Fruit fly (Drosophila melanogaster): ENCODE results near the gene CG4069.

CG4069 gene

DNA sequence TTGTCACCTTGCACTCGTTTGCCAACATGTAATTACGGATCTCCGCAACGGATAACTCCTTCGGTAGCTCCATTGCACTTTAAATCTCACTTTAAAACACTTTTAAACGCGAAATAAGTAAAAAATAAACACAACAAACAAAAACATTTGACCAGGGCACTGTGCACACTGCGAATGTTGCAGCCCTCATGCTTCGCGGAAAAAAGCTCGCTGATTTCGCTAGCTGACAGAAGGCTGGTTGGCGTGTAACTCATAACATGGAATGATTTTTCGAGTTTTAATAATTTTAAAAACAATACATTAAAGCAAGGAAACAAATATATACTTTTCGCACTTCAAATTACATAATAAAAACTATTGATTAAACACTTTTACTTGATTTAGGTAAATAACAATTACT lies 35.3 kb upstream of the CG4069 start, which contains the start of gene sowah:
TSS of gene sowah (minus strand) at position 177 of the 400 bp plus-strand sequence.
- TF ChIP-seq CG17328 (GFP tag; IDR thresholded peaks at IDR 0.05) (0 out of 2 replicates have a peak, but pooled peaks have one; percentile 12), Rfx (GFP tag; IDR thresholded peaks at IDR 0.05) (peak; percentile 67; the same call in 1 of the 2 replicates), CG4854 (GFP tag; optimal IDR thresholded peaks at IDR 0.05) (peak; percentile 28), CG7271 (tag; optimal IDR thresholded peaks at IDR 0.05) (peak; percentile 42), CG18011 (GFP tag; optimal IDR thresholded peaks at IDR 0.05) (peak; percentile 100), CG11504 (tag; optimal IDR thresholded peaks at IDR 0.05) (peak; percentile 73), ap (GFP tag; IDR thresholded peaks at IDR 0.05) (no peak), CG8359 (GFP tag; optimal IDR thresholded peaks at IDR 0.05; ENCODE audit: borderline replicate concordance) (no peak), Ada2b (GFP tag; IDR thresholded peaks at IDR 0.05) (0 out of 2 replicates have a peak, but pooled peaks have one; percentile 8), ac (GFP tag; optimal IDR thresholded peaks at IDR 0.05) (no peak), trh (GFP tag; optimal IDR thresholded peaks at IDR 0.05) (peak; percentile 27), CG8089 (GFP tag; optimal IDR thresholded peaks at IDR 0.05) (peak; percentile 61), sens (GFP tag) (peak; percentile 83), esg (GFP tag; conservative IDR thresholded peaks at IDR 0.05) (no peak), tx (GFP tag; optimal IDR thresholded peaks at IDR 0.05) (no peak), Chrac-16 (GFP tag; optimal IDR thresholded peaks at IDR 0.05) (peak; percentile 29), CG15011 (GFP tag; optimal IDR thresholded peaks at IDR 0.05) (no peak), pan (optimal IDR thresholded peaks at IDR 0.05) (no peak), pan (GFP tag; optimal IDR thresholded peaks at IDR 0.05 in 1 of 2, IDR thresholded peaks at IDR 0.05 in 1 of 2) (no peak), Fer1 (GFP tag; optimal IDR thresholded peaks at IDR 0.05) (no peak), gt (GFP tag; IDR thresholded peaks at IDR 0.05) (no peak), hkb (optimal IDR thresholded peaks at IDR 0.05) (no peak), hkb (GFP tag; IDR thresholded peaks at IDR 0.05) (no peak), Eip74EF (GFP tag; optimal IDR thresholded peaks at IDR 0.05) (no peak), Sox100B (GFP tag; optimal IDR thresholded peaks at IDR 0.05) (peak; percentile 23), CG16815 (GFP tag; optimal IDR thresholded peaks at IDR 0.05) (no peak), Bgb (GFP tag; IDR thresholded peaks at IDR 0.05; ENCODE audit: partially characterized antibody) (peak; percentile 25; the same call in 1 of the 2 replicates), ftz-f1 (GFP tag; optimal IDR thresholded peaks at IDR 0.05) (peak; percentile 9), CG12071 (GFP tag; optimal IDR thresholded peaks at IDR 0.05) (no peak), Dll (GFP tag; IDR thresholded peaks at IDR 0.05; ENCODE audit: partially characterized antibody) (0 out of 4 replicates have a peak, but pooled peaks have one; percentile 22), kah (GFP tag; optimal IDR thresholded peaks at IDR 0.05) (peak; percentile 25), CG11398 (GFP tag; optimal IDR thresholded peaks at IDR 0.05) (peak; percentile 38), twi (tag; optimal IDR thresholded peaks at IDR 0.05) (peak; percentile 45), CG1024 (GFP tag; IDR thresholded peaks at IDR 0.05) (peak; percentile 55), Oli (tag; optimal IDR thresholded peaks at IDR 0.05) (no peak), CG10543 (GFP tag; optimal IDR thresholded peaks at IDR 0.05) (peak; percentile 4), pros (GFP tag; optimal IDR thresholded peaks at IDR 0.05) (no peak), amos (GFP tag; IDR thresholded peaks at IDR 0.05; ENCODE audit: partially characterized antibody) (peak; percentile 57), dmrt99B (tag; optimal IDR thresholded peaks at IDR 0.05) (peak; percentile 17), sd (tag; optimal IDR thresholded peaks at IDR 0.05) (peak; percentile 87), CG17186 (GFP tag; optimal IDR thresholded peaks at IDR 0.05) (peak; percentile 64), nerfin-2 (GFP tag; IDR thresholded peaks at IDR 0.05; ENCODE audit: partially characterized antibody) (no peak), pzg (GFP tag; optimal IDR thresholded peaks at IDR 0.05) (peak; percentile 84), CG31441 (GFP tag; IDR thresholded peaks at IDR 0.05) (peak; percentile 50), zf30C (GFP tag; optimal IDR thresholded peaks at IDR 0.05) (peak; percentile 35), MTF-1 (GFP tag; optimal IDR thresholded peaks at IDR 0.05; ENCODE audit: borderline replicate concordance) (peak; percentile 23), YL-1 (GFP tag; optimal IDR thresholded peaks at IDR 0.05) (peak; percentile 73), emc (GFP tag; optimal IDR thresholded peaks at IDR 0.05) (peak; percentile 50), CG4282 (GFP tag; optimal IDR thresholded peaks at IDR 0.05) (no peak), gce (GFP tag; IDR thresholded peaks at IDR 0.05) (no peak)
